Fruit fly (Drosophila melanogaster): ENCODE data around the gene CG32152.

CG32152 gene

dm6 chr3L:16113607-16114337 lies 30.1 kb downstream of the CG32152 start:
- no peak for TF ChIP-seq CG8478 (optimal IDR thresholded peaks at IDR 0.05)
- TF ChIP-seq CTCF (optimal IDR thresholded peaks at IDR 0.05), result peak in 1 of 2 experiments; percentile 13

dm6 chr3L:16113003-16113606 lies 30.7 kb downstream of the CG32152 start, which contains the start of gene Taf4:
Taf4 (plus strand) TSS chr3L:16113212.
- TF ChIP-seq CG8478 (optimal IDR thresholded peaks at IDR 0.05), result no peak
- TF ChIP-seq CTCF (optimal IDR thresholded peaks at IDR 0.05), result peak in 1 of 2 experiments; percentile 1

DNA sequence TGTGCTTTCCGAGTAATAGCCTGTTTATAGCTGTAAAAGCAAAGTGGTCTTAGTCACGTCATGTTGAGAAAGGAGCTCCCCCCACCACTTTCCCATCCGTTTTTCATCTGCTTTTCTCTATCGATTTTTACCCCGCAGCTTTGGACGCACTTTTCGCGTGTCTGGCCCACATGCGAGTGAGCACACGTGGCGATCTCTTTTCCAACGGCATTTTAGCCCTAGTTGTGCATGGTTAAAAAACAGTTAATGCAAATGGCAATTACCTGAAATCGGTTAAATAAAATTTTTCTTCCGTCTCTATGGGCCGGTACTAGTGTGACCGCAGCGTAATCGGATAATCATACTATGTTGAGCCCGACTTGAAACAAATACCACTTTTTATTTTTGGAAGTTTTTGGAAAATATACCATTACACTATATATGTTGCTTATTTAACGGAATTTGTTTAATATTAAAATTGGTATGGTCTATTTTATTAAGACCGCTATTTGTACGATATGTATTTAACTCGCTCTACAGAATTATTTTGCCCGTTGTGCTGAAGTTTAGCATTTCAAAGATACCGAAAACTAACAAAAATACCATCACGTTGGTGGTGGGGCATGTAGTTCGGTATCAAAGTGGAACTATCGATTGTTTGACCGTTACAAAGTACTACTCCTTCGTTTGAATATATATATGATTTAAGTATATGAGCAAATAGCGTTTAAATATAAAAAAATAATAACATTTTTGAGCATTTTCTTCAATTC lies 31.6 kb downstream of the CG32152 start, which contains the start of gene Zn72D:
Zn72D (minus strand) TSS at position 558 of the 752 bp plus-strand sequence.
- TF ChIP-seq CG8478 (optimal IDR thresholded peaks at IDR 0.05) (no peak), CTCF (optimal IDR thresholded peaks at IDR 0.05) (no peak)

- TF ChIP-seq CTCF (optimal IDR thresholded peaks at IDR 0.05) (no peak), CG8478 (optimal IDR thresholded peaks at IDR 0.05) (no peak)
These were observed 38.3 kb downstream of the CG32152 start, which contains the start of the genes IntS9 and CG43295 for dm6 chr3L:16105528-16105927. IntS9 (minus strand) TSS chr3L:16105627. CG43295 (plus strand) TSS chr3L:16105852.

DNA sequence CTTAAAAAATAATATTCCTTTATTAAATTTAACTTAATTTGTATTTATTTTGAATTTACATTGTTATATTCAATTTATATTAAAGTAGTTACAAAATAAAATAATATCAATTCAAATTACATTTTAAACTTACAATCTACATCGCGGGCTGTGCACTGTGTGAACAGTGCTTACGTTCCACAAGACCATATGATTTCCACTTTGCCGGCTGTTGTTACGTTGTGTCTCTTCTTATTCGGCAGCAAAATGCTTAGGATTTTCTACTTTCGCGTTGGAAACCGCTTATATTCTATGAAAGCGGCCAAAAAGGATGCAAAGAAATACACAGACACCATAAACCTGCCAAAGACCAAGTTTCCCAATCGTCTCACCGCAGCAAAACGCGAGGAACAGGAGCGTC lies 43.8 kb downstream of the CG32152 start, which contains the start of gene IleRS-m:
IleRS-m (plus strand) TSS at position 222 of the 400 bp plus-strand sequence.
- TF ChIP-seq CTCF (optimal IDR thresholded peaks at IDR 0.05) (no peak), CG8478 (optimal IDR thresholded peaks at IDR 0.05) (no peak)

- TF ChIP-seq CG8478 (optimal IDR thresholded peaks at IDR 0.05), result no peak
- no peak for TF ChIP-seq CTCF (optimal IDR thresholded peaks at IDR 0.05)
These were observed 46.4 kb downstream of the CG32152 start, which contains the start of the genes CG13074 and ATPsynbetaL for dm6 chr3L:16097393-16097884. CG13074 (minus strand) TSS chr3L:16097493. ATPsynbetaL (plus strand) TSS chr3L:16097834.

- TF ChIP-seq CG8478 (optimal IDR thresholded peaks at IDR 0.05), result no peak
- peak in 1 of 2 experiments; percentile 28 for TF ChIP-seq CTCF (optimal IDR thresholded peaks at IDR 0.05)
These were observed 53.5 kb downstream of the CG32152 start, which contains the start of the genes CG5235 and ClC-c for dm6 chr3L:16090330-16090803. CG5235 (minus strand) TSS chr3L:16090392. ClC-c (plus strand) TSS chr3L:16090454.
